Worm (Caenorhabditis elegans) whole organism, mixed stage, embryonic: Measurements from ENCODE around the gene par-4.

Experiments
- ceh-43 ChIP-seq: fragments of 200-800 bp; sonication (Bioruptor generic); optimal IDR thresholded peaks from 2 replicates; lab custom pipeline; 2018; ENCODE audit warnings: mild to moderate bottlenecking, missing genetic modification characterization, moderate library complexity, missing compliant biosample characterization
- cnd-1 ChIP-seq: fragments of 200-800 bp; sonication (Bioruptor generic); optimal IDR thresholded peaks from 2 replicates; lab custom pipeline; 2018; ENCODE audit warnings: mild to moderate bottlenecking, missing genetic modification characterization, missing compliant biosample characterization
- drap-1 ChIP-seq: fragments of 200-800 bp; sonication (Bioruptor generic); optimal IDR thresholded peaks from 3 replicates; lab custom pipeline; 2018; ENCODE audit warnings: mild to moderate bottlenecking, missing genetic modification characterization, missing compliant biosample characterization
- elt-1 ChIP-seq: sonication (generic microtip); optimal IDR thresholded peaks from 2 replicates; lab custom pipeline; 2017; ENCODE audit warnings: missing genetic modification characterization, mild to moderate bottlenecking, missing compliant biosample characterization, antibody characterized with exemption, moderate library complexity, borderline replicate concordance; ENCODE audit not compliant: insufficient read depth
- hlh-1 ChIP-seq: fragments of 150-350 bp; optimal IDR thresholded peaks from 2 replicates; lab custom pipeline; 2014; ENCODE audit warnings: missing biosample characterization, missing genetic modification reagents, missing genetic modification characterization
- mab-5 ChIP-seq: fragments of 150-350 bp; optimal IDR thresholded peaks from 2 replicates; lab custom pipeline; 2014; ENCODE audit warnings: missing biosample characterization, missing genetic modification characterization
- mep-1 ChIP-seq: fragments of 150-350 bp; optimal IDR thresholded peaks from 2 replicates; lab custom pipeline; 2017; ENCODE audit warnings: missing biosample characterization, missing genetic modification reagents, missing genetic modification characterization, inconsistent platforms
- mls-2 ChIP-seq: sonication (generic microtip); optimal IDR thresholded peaks from 2 replicates; lab custom pipeline; 2016; ENCODE audit warnings: mild to moderate bottlenecking, missing genetic modification characterization, moderate library complexity, missing compliant biosample characterization
- nhr-28 ChIP-seq: fragments of 150-350 bp; optimal IDR thresholded peaks from 2 replicates; lab custom pipeline; 2014; ENCODE audit warnings: missing biosample characterization, missing genetic modification characterization
- nhr-76 ChIP-seq: sonication (generic microtip); optimal IDR thresholded peaks from 2 replicates; lab custom pipeline; 2017; ENCODE audit warnings: missing biosample characterization, missing genetic modification characterization
- sem-2 ChIP-seq: fragments of 200-800 bp; sonication (Bioruptor generic); optimal IDR thresholded peaks from 2 replicates; lab custom pipeline; 2018; ENCODE audit warnings: mild to moderate bottlenecking, missing genetic modification characterization, missing compliant biosample characterization
- sptf-1 ChIP-seq: sonication (generic microtip); optimal IDR thresholded peaks from 2 replicates; lab custom pipeline; 2017; ENCODE audit warnings: mild to moderate bottlenecking, missing genetic modification characterization, moderate library complexity, missing compliant biosample characterization
- tbx-8 ChIP-seq: fragments of 200-800 bp; sonication (Bioruptor generic); optimal IDR thresholded peaks from 2 replicates; lab custom pipeline; 2018; ENCODE audit warnings: mild to moderate bottlenecking, missing genetic modification characterization, moderate library complexity, missing compliant biosample characterization
- unc-39 ChIP-seq: fragments of 150-350 bp; optimal IDR thresholded peaks from 2 replicates; lab custom pipeline; 2014; ENCODE audit warnings: missing biosample characterization, missing genetic modification characterization
- zip-8 ChIP-seq: fragments of 150-350 bp; optimal IDR thresholded peaks from 2 replicates; lab custom pipeline; 2014; ENCODE audit warnings: missing biosample characterization, missing genetic modification characterization

par-4 gene

ce11 chrV:18144442-18144841, 46.0 kb downstream of the par-4 start:
- TF ChIP-seq nhr-76 (tag; lab: Kevin White, UChicago) = no peak
- TF ChIP-seq nhr-28 = no peak
- no peak for TF ChIP-seq unc-39 (tag; lab: Kevin White, UChicago)
- TF ChIP-seq cnd-1 (tag; lab: Kevin White, UChicago) = no peak
- no peak for TF ChIP-seq sptf-1 (tag; lab: Kevin White, UChicago)
- TF ChIP-seq mab-5 = no peak
- TF ChIP-seq ceh-43 (GFP tag; lab: Kevin White, UChicago) = no peak
- no peak for TF ChIP-seq drap-1
- no peak for TF ChIP-seq tbx-8
- no peak for TF ChIP-seq hlh-1
- TF ChIP-seq elt-1 = no peak
- no peak for TF ChIP-seq mep-1 (tag; lab: Kevin White, UChicago)
- TF ChIP-seq sem-2 (GFP tag; lab: Kevin White, UChicago) = no peak
- TF ChIP-seq mls-2 (tag; lab: Kevin White, UChicago) = no peak

ce11 chrV:18146077-18146476, 47.6 kb downstream of the par-4 start, which contains the start of gene C14A6.3:
Gene C14A6.3, plus strand, starts transcription at chrV:18146377.
- TF ChIP-seq zip-8 = no peak
- TF ChIP-seq sem-2 (GFP tag; lab: Kevin White, UChicago) = no peak
- TF ChIP-seq nhr-76 (tag; lab: Kevin White, UChicago) = no peak
